Worm (Caenorhabditis elegans): ENCODE results near the gene aqp-2.

DNA sequence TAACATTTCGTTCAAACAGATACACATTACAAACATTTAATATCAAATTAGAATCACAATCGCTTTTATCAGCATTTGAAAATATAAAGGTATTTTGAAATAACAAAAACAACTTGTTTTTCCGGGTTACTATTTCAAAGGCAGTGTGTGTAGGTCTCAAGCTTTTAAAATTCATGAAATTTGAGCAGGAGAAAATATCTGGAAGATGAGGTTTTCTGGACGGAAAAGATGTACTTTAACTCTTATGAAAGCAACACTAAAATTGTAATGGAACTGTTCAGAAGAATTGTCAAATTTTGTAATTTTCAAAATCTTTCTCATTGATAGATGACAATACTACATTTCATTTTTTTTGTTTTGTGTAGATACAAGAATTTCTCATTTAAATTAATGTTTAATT lies 3.2 kb downstream of the aqp-2 start:
- TF ChIP-seq B0035.1 (tag; optimal IDR thresholded peaks at IDR 0.05) (no peak), sdz-38 (tag; optimal IDR thresholded peaks at IDR 0.05) (no peak), sptf-2 (GFP tag; optimal IDR thresholded peaks at IDR 0.05) (no peak), hsf-1 (GFP tag; IDR thresholded peaks at IDR 0.05) (no peak)
